Worm (Caenorhabditis elegans): ENCODE measurements around the gene twk-26.

The twk-26 gene

DNA sequence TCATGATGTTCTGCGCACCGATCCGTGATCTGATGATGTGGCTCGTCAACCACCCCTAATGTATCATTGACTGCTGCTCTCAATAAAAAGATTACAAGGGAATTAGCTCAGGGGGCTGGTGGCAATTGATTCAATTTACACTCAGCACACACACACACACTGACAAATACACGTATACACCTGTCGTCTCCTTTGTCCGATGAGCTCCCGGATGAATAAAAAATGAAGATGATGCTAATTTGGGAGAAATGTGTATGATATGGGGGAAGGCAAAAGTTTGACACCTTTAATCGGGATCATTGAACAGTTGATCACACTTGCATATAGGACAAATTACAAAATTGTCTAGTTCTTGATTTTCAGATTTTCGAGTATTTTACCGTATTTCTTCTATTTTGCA is 12.4 kb upstream of the twk-26 start:
- TF ChIP-seq dao-5 (tag; optimal IDR thresholded peaks at IDR 0.05) (no peak), W03F9.2 (tag; optimal IDR thresholded peaks at IDR 0.05) (no peak), him-1 (tag; optimal IDR thresholded peaks at IDR 0.05) (no peak)

DNA sequence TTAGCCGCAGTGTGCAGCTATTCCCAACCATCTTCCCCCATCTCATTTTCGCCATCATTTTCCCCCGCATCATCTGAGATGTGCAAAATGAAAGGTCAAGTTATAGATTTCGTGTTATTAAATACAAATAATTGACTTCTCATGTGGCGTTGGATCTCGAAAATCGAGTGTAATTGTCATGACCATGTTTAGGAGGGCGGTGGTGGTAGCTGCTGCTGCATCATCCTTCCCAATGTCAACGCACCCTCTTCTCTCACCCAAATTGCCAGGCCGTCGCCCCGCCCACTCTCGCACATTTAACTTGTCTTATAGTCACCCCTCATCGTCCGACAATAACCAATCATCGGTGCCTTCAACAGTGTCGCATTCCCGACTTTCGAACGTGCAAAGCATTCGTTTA is 8.7 kb upstream of the twk-26 start, which contains the start of gene ceh-30:
Gene ceh-30 (plus strand): TSS at position 301 of the 400 bp plus-strand sequence.
- no peak for TF ChIP-seq dao-5 (tag; optimal IDR thresholded peaks at IDR 0.05)

DNA sequence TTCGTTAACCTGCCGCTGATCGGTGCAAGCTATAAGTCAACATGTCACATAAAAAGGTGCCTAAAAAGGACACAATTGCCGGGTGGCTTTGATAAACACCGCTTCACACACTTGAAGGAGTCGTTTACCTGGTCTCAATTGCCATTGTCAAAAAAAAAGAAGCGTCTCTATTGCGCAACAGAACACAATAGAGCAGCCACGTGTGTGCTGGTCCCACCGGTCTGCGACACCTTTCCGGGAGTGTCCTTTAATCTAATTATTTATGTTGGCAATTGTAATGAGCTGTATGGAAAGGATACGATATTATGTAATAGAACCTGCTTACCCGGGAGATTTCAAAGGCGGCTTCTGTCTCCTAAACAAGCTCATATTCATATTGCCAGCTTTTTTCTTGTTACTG is 7.1 kb upstream of the twk-26 start:
- TF ChIP-seq W03F9.2 (tag; optimal IDR thresholded peaks at IDR 0.05) (no peak), him-1 (tag; optimal IDR thresholded peaks at IDR 0.05) (no peak), dao-5 (tag; optimal IDR thresholded peaks at IDR 0.05) (no peak)

DNA sequence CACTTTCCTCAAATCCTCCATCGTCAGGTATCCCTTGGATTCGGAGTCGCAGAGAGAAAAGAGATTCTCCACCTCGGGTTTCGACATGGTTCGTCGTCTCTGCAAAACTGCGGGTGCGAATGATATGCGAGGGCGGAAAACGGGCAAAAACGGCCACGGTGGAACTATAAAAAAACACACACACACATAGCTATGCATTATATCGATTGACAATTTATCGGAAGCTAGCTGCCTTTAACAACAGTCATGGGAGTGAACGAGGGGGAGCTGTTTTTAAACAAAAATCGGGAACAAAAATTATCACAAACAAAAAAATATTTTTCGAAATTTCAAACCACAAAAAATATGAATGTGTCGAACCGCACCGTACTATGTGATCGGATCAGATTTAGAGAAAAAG is 4.7 kb upstream of the twk-26 start, which contains the start of gene rsef-1:
Gene rsef-1 (minus strand): TSS at position 101 of the 400 bp plus-strand sequence.
- no peak for TF ChIP-seq W03F9.2 (tag; optimal IDR thresholded peaks at IDR 0.05)
- TF ChIP-seq dao-5 (tag; optimal IDR thresholded peaks at IDR 0.05): no peak
- TF ChIP-seq him-1 (tag; optimal IDR thresholded peaks at IDR 0.05): no peak

DNA sequence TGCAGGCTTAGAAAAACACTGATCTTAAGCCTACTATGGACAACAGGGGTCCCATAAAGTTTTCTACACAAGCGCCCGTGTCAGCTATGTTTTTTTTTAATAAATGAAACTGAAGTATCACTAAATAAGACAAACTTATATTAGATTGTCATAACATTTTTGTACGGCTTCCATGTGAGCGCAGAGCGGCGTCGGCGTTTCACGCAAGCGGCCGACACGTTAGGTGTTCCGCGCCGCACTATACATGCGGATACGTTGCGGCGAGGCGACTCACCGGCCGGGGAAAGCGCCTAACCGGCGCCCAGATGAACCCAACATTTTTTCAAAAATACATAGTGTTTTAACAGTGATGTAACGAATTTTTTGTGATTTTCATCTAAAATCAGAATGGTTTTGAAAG is 3.0 kb upstream of the twk-26 start:
- TF ChIP-seq him-1 (tag; optimal IDR thresholded peaks at IDR 0.05): no peak

DNA sequence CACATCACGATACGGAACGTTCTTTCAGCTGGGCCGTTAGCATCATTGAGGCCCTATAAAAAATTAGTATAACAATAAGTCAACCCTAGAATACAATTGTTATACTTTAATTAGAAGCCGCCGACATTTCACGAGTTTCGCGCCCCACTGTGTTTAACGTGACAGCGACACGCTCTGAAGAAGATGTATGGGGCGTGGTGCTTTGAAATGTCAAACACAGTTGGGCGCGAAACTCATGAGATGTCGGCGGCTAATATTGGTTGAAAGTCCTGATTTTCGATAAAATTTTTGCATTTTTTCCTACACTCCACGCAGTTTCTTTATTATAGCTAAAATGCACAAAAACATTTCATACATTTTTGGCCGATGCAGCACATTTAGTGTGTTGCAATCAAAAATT is 1.5 kb upstream of the twk-26 start:
- TF ChIP-seq W03F9.2 (tag; optimal IDR thresholded peaks at IDR 0.05): no peak
- TF ChIP-seq dao-5 (tag; optimal IDR thresholded peaks at IDR 0.05): no peak
- no peak for TF ChIP-seq him-1 (tag; optimal IDR thresholded peaks at IDR 0.05)

DNA sequence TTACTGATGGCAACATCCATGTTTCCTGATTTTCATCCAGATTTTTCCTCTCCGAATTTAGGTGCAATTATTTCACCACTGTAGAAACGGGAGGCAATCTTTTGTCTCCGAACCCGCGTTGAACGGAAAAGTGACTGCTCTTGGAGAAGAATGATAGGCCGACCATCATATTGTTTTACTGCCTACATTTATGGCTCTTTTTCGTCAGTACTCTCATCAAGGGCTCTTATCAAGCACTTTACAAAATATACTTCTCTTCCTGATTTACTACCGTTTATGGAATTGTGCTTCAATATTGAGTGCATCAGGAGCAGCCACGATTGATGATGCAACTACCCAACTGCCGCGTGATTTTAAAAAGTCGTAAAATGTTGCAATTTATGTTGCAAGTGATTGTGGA is 230 bp downstream of the twk-26 start:
- no peak for TF ChIP-seq W03F9.2 (tag; optimal IDR thresholded peaks at IDR 0.05)
- TF ChIP-seq him-1 (tag; optimal IDR thresholded peaks at IDR 0.05): no peak
- TF ChIP-seq dao-5 (tag; optimal IDR thresholded peaks at IDR 0.05): no peak

DNA sequence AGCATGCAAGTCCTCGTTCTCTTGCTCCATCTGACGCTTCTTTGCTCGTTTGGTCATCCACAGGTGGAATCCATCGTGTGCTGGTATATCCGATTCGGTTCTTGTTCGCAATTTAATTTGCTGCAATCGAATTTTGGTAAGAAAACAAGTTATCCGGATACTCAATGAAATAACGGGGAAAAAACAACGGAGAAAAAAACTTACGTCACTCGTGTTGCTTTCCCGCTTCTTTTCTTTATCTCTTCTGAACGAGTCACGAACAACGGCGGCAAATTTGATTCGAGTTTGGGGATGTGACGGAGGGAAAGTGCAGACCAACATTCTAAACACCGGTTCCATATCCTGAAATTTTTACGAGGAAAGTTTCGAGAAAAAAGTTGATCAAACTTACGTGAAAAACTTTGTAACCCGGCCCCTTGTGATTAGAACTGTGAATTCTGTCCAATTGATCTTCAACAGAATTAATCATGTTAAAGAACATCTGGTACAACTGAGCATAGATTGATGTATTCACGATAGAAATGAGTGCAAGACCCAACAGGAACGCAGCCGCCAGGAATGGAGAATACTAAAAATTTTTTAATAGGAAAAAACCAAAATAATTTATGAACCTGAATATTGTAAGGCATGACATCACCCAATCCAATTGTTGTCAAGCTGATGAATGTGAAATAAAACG is 3.2 kb downstream of the twk-26 start:
- TF ChIP-seq W03F9.2 (tag; optimal IDR thresholded peaks at IDR 0.05) (no peak), dao-5 (tag; optimal IDR thresholded peaks at IDR 0.05) (no peak), him-1 (tag; optimal IDR thresholded peaks at IDR 0.05) (no peak)

DNA sequence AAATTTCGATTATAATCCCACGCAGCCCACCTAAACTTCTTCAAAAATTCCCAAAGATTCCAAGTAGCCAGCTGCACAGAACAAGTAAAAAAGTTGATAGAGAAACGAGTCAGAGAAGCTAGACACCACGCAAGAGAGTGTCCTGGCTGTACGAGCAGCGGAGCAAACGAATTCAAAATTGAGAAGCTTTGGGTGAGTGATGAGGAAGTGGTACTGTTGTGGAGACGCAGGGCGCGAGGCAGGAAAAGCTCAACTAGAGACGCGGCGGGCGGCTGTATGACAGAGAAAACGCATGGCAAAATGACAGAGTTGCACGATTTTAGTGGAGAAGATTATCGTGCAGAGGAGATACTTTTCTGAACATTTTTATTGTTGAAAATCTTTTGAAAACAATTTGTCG is 5.4 kb downstream of the twk-26 start:
- no peak for TF ChIP-seq dao-5 (tag; optimal IDR thresholded peaks at IDR 0.05)
- TF ChIP-seq him-1 (tag; optimal IDR thresholded peaks at IDR 0.05): peak; percentile 75
- no peak for TF ChIP-seq W03F9.2 (tag; optimal IDR thresholded peaks at IDR 0.05)

DNA sequence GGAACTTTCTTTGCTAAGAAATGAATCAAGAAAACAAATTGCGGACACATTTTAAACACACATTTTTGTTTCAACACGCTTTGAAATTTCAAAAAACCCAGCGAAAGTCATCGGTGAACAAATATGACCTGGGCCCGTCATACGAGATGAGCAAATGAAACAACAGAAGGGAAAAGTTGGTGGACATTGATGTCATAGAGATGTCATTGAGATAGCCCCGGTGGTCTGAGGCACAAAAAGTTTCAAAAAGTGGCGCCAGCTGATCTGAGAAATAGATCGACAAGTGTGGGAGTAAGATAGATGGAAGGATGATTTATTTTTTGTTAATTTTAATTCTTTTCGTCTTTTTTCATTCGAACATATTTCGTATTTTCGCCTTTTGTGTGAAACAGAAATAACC is 5.9 kb downstream of the twk-26 start:
- TF ChIP-seq him-1 (tag; optimal IDR thresholded peaks at IDR 0.05): no peak
- TF ChIP-seq dao-5 (tag; optimal IDR thresholded peaks at IDR 0.05): no peak
- TF ChIP-seq W03F9.2 (tag; optimal IDR thresholded peaks at IDR 0.05): no peak

DNA sequence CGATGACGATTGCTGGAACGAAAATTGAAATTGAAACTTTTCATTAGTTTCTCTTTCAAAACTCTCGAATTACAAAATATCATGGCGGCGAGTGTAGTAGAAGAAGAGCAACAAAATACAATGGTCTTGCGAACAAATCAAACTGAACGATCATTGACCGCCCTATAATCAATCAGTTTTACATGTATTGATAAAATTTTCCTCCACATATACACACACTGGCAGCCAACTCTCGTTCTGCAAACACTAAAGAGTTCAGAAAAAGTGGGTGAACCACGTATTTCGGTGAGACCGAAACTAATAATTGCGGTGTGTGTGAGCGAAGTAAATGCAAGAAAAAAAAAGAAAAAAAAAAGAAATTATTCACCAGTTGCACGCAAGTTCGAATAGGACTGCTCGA is 7.4 kb downstream of the twk-26 start:
- TF ChIP-seq dao-5 (tag; optimal IDR thresholded peaks at IDR 0.05): no peak
- no peak for TF ChIP-seq him-1 (tag; optimal IDR thresholded peaks at IDR 0.05)
- TF ChIP-seq W03F9.2 (tag; optimal IDR thresholded peaks at IDR 0.05): no peak

DNA sequence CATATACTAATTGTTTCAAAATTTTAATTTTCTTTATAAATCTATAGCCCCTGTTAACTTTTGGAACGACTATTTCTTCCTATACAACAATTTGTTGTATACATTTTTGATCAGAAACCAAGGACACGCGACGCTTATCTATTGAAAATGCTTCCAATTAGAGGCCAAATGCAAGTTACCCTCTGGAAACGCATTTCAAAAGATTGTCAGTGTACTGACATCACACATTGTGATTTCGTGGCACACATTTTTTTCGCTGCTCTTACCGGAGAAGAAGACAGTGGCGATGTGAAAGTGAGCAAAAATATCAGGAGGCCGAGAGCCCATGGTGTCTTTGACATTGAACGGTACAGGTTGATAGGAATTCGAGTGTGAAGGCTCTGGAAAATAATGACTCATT is 9.2 kb downstream of the twk-26 start, which contains the start of gene cnnm-3:
Gene cnnm-3 (minus strand): TSS at position 382 of the 400 bp plus-strand sequence.
- TF ChIP-seq him-1 (tag; optimal IDR thresholded peaks at IDR 0.05): no peak
- no peak for TF ChIP-seq dao-5 (tag; optimal IDR thresholded peaks at IDR 0.05)
- TF ChIP-seq W03F9.2 (tag; optimal IDR thresholded peaks at IDR 0.05): no peak

DNA sequence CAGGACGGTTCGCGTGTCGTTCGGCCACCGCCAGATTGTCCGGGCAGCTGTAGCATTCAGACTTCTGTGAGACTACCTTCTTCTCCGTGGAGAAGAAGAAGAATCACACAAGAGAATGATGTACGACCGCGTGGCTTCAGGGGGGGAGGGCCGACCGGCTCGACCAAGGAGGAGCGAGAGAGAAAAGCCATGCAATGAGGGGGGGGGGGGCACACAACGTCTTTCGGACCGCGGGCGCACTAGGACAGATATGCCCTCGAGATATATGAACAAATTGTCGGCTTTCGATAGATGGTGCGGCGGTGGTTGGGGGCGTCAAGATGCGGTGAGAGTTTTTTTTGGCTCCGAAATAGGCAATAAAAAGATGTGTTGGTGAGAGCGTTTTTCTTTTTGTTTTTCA is 14.0 kb downstream of the twk-26 start:
- TF ChIP-seq him-1 (tag; optimal IDR thresholded peaks at IDR 0.05) (no peak), W03F9.2 (tag; optimal IDR thresholded peaks at IDR 0.05) (no peak)

DNA sequence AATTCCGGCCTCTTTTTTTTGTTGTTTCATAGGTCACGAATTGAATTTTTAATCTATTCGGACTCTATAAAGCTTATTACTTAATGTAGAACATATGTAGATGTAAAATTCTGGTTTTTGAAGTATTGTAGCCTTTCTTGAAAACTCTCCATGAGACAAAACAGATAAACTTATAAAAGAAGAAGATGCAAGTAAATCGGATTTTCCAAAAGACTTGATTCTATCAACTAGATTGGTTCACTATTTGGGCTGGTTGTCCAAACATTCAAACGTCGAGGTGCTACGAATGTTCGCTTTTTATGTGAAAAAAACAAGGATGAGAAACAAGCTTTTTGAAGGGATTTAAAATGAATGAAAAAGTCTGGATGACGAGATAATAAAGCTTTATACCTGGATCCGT is 14.6 kb downstream of the twk-26 start:
- TF ChIP-seq dao-5 (tag; optimal IDR thresholded peaks at IDR 0.05) (no peak), him-1 (tag; optimal IDR thresholded peaks at IDR 0.05) (no peak), W03F9.2 (tag; optimal IDR thresholded peaks at IDR 0.05) (no peak)

DNA sequence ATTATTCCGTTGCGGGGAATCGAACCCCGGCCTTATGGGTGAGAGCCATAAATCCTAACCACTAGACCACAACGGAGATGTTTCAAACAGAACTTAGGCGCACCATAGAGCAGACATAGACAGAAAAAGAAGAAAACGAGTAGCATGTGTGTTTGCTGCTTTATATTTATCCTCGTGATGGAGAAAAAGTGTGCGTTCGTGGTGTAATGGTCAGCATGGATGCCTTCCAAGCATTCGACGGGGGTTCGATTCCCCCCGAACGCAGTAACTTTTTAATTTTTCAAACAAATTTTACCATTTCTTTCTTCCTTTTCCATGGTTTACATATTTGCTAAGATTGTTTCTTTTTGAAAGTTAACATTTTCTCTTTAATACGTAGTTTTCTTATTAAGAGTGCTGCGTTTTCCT is 18.6 kb downstream of the twk-26 start:
- TF ChIP-seq dao-5 (tag; optimal IDR thresholded peaks at IDR 0.05): peak; percentile 95
- TF ChIP-seq him-1 (tag; optimal IDR thresholded peaks at IDR 0.05): peak; percentile 98
- TF ChIP-seq W03F9.2 (tag; optimal IDR thresholded peaks at IDR 0.05): peak; percentile 81
